Worm (Caenorhabditis elegans) whole organism, young adult: ENCODE data around the gene mab-10.

Experiments used
- B0019.2 ChIP-seq: fragments of 200-800 bp; sonication (Bioruptor generic); conservative IDR thresholded peaks from 2 replicates; pipeline ENCODE4 v1.3.6; 2022; ENCODE audit warnings: missing genetic modification reagents, missing genetic modification characterization, missing compliant biosample characterization
- B0035.1 ChIP-seq: sonication (generic microtip); optimal IDR thresholded peaks from 2 replicates; lab custom pipeline; 2016; ENCODE audit warnings: missing genetic modification characterization, mild to moderate bottlenecking, missing compliant biosample characterization, missing genotype, missing genetic modification reagents
- B0336.3 ChIP-seq: fragments of 200-800 bp; sonication (Bioruptor generic); IDR thresholded peaks from 2 replicates; pipeline ENCODE4 v1.3.6; 2022; ENCODE audit warnings: missing genetic modification characterization, missing compliant biosample characterization
- C06A6.2 ChIP-seq: fragments of 200-800 bp; sonication (Bioruptor generic); conservative IDR thresholded peaks from 2 replicates; pipeline ENCODE4 v1.3.6; 2022; ENCODE audit warnings: missing genetic modification characterization, missing compliant biosample characterization
- F33H1.4 ChIP-seq: fragments of 200-800 bp; sonication (Bioruptor generic); IDR thresholded peaks from 2 replicates; pipeline ENCODE4 v1.3.6; 2022; ENCODE audit warnings: missing genetic modification reagents, missing genetic modification characterization, missing compliant biosample characterization
- F52B5.7 ChIP-seq: sonication (generic microtip); optimal IDR thresholded peaks from 2 replicates; lab custom pipeline; 2016; ENCODE audit warnings: mild to moderate bottlenecking, missing genetic modification characterization, missing compliant biosample characterization
- F57A8.1 ChIP-seq: fragments of 200-800 bp; sonication (Bioruptor generic); optimal IDR thresholded peaks from 2 replicates; lab custom pipeline; 2018; ENCODE audit warnings: mild to moderate bottlenecking, missing genetic modification characterization, moderate library complexity, missing compliant biosample characterization
- T26A5.8 ChIP-seq: sonication (generic microtip); optimal IDR thresholded peaks from 2 replicates; lab custom pipeline; 2016; ENCODE audit warnings: missing genetic modification characterization, missing compliant biosample characterization
- Y53F4B.3 ChIP-seq: fragments of 200-800 bp; sonication (Bioruptor generic); IDR thresholded peaks from 2 replicates; pipeline ENCODE4 v1.3.6; 2022; ENCODE audit warnings: missing genetic modification reagents, missing genetic modification characterization, missing compliant biosample characterization
- Y67H2A.10 ChIP-seq: fragments of 200-800 bp; sonication (Bioruptor generic); conservative IDR thresholded peaks from 2 replicates; pipeline ENCODE4 v1.3.6; 2022; ENCODE audit warnings: missing genetic modification reagents, missing genetic modification characterization, missing compliant biosample characterization
- ZK185.1 ChIP-seq: sonication (generic microtip); optimal IDR thresholded peaks from 2 replicates; lab custom pipeline; 2016; ENCODE audit warnings: mild to moderate bottlenecking, missing genetic modification characterization, missing compliant biosample characterization; ENCODE audit not compliant: poor library complexity, severe bottlenecking
- akir-1 ChIP-seq: fragments of 200-800 bp; sonication (Bioruptor generic); optimal IDR thresholded peaks from 2 replicates; lab custom pipeline; 2018; ENCODE audit warnings: mild to moderate bottlenecking, missing genetic modification characterization, moderate library complexity, missing compliant biosample characterization
- aptf-3 ChIP-seq: fragments of 200-800 bp; sonication (Bioruptor generic); IDR thresholded peaks from 2 replicates; pipeline ENCODE4 v1.3.6; 2022; ENCODE audit warnings: missing genetic modification characterization, missing compliant biosample characterization
- attf-5 ChIP-seq: fragments of 200-800 bp; sonication (Bioruptor generic); optimal IDR thresholded peaks from 2 replicates; lab custom pipeline; 2018; ENCODE audit warnings: mild to moderate bottlenecking, missing genetic modification characterization, missing compliant biosample characterization
- attf-6 ChIP-seq: fragments of 200-800 bp; sonication (Bioruptor generic); IDR thresholded peaks from 2 replicates; pipeline ENCODE4 v1.3.6; 2022; ENCODE audit warnings: missing genetic modification reagents, missing genetic modification characterization, missing compliant biosample characterization
- ccch-3 ChIP-seq: fragments of 200-800 bp; sonication (Bioruptor generic); optimal IDR thresholded peaks from 2 replicates; lab custom pipeline; 2018; ENCODE audit warnings: mild to moderate bottlenecking, missing genetic modification characterization, missing compliant biosample characterization
- cebp-1 ChIP-seq, 2 experiments: fragments of 200-800 bp in 1 of 2; sonication (Bioruptor generic) in 1 of 2; sonication (generic microtip) in 1 of 2; IDR thresholded peaks in 1 of 2; optimal IDR thresholded peaks in 1 of 2; 2 replicates each; pipeline versions ENCODE4 v1.3.6 to Lab custom; 2017 to 2022; ENCODE audit warnings: missing compliant biosample characterization in 2 of 2, missing genetic modification characterization in 2 of 2, mild to moderate bottlenecking in 1 of 2, missing genetic modification reagents in 1 of 2, moderate library complexity in 1 of 2
- ceh-100 ChIP-seq: fragments of 200-800 bp; sonication (Bioruptor generic); IDR thresholded peaks from 2 replicates; pipeline ENCODE4 v1.3.6; 2022; ENCODE audit warnings: missing genetic modification reagents, missing genetic modification characterization, missing compliant biosample characterization
- ceh-91 ChIP-seq: fragments of 200-800 bp; sonication (Bioruptor generic); IDR thresholded peaks from 2 replicates; pipeline ENCODE4 v1.3.6; 2022; ENCODE audit warnings: missing genetic modification reagents, missing genetic modification characterization, missing compliant biosample characterization
- ekl-4 ChIP-seq: fragments of 200-800 bp; sonication (Bioruptor generic); IDR thresholded peaks from 2 replicates; pipeline ENCODE4 v1.3.6; 2022; ENCODE audit warnings: missing genetic modification reagents, missing genetic modification characterization, missing compliant biosample characterization
- fkh-3 ChIP-seq: sonication (generic microtip); optimal IDR thresholded peaks from 2 replicates; lab custom pipeline; 2016; ENCODE audit warnings: mild to moderate bottlenecking, missing genetic modification characterization, missing compliant biosample characterization
- hlh-12 ChIP-seq: sonication (generic microtip); optimal IDR thresholded peaks from 2 replicates; lab custom pipeline; 2016; ENCODE audit warnings: missing genetic modification characterization, missing compliant biosample characterization
- hlh-26 ChIP-seq: fragments of 200-800 bp; sonication (Bioruptor generic); conservative IDR thresholded peaks from 2 replicates; pipeline ENCODE4 v1.3.6; 2022; ENCODE audit warnings: missing genetic modification reagents, missing genetic modification characterization, missing compliant biosample characterization
- hmg-20 ChIP-seq: fragments of 200-800 bp; sonication (Bioruptor generic); IDR thresholded peaks from 2 replicates; pipeline ENCODE4 v1.3.6; 2022; ENCODE audit warnings: missing genetic modification reagents, missing genetic modification characterization, missing compliant biosample characterization
- lag-1 ChIP-seq: fragments of 200-800 bp; sonication (Bioruptor generic); IDR thresholded peaks from 2 replicates; pipeline ENCODE4 v1.3.6; 2022; ENCODE audit warnings: missing genetic modification reagents, missing genetic modification characterization, missing compliant biosample characterization
- let-526 ChIP-seq: fragments of 200-800 bp; sonication (Bioruptor generic); IDR thresholded peaks from 2 replicates; pipeline ENCODE4 v1.3.6; 2022; ENCODE audit warnings: missing genetic modification reagents, missing genetic modification characterization, missing compliant biosample characterization
- let-607 ChIP-seq, 2 experiments: fragments of 200-800 bp in 1 of 2; sonication (Bioruptor generic) in 1 of 2; sonication (generic microtip) in 1 of 2; optimal IDR thresholded peaks; 2 replicates each; lab custom pipeline; 2016 to 2018; ENCODE audit warnings: mild to moderate bottlenecking in 2 of 2, missing compliant biosample characterization in 2 of 2, missing genetic modification characterization in 2 of 2, moderate library complexity in 2 of 2, missing genotype in 1 of 2
- lin-26 ChIP-seq: fragments of 200-800 bp; sonication (Bioruptor generic); IDR thresholded peaks from 2 replicates; pipeline ENCODE4 v1.3.6; 2022; ENCODE audit warnings: missing genetic modification reagents, missing genetic modification characterization, missing compliant biosample characterization
- lin-40 ChIP-seq: sonication (generic microtip); optimal IDR thresholded peaks from 2 replicates; lab custom pipeline; 2016; ENCODE audit warnings: missing genetic modification characterization, mild to moderate bottlenecking, missing compliant biosample characterization, missing genotype, missing genetic modification reagents
- madf-8 ChIP-seq: fragments of 200-800 bp; sonication (Bioruptor generic); conservative IDR thresholded peaks from 2 replicates; pipeline ENCODE4 v1.3.6; 2022; ENCODE audit warnings: missing genetic modification reagents, missing genetic modification characterization, missing compliant biosample characterization
- mcd-1 ChIP-seq: fragments of 200-800 bp; sonication (Bioruptor generic); IDR thresholded peaks from 2 replicates; pipeline ENCODE4 v1.3.6; 2022; ENCODE audit warnings: missing genetic modification reagents, missing genetic modification characterization, missing compliant biosample characterization
- nfyb-1 ChIP-seq: fragments of 200-800 bp; sonication (Bioruptor generic); IDR thresholded peaks from 2 replicates; pipeline ENCODE4 v1.3.6; 2022; ENCODE audit warnings: missing genetic modification reagents, missing genetic modification characterization, missing compliant biosample characterization
- nhr-179 ChIP-seq: sonication (generic microtip); optimal IDR thresholded peaks from 2 replicates; lab custom pipeline; 2016; ENCODE audit warnings: mild to moderate bottlenecking, missing genetic modification characterization, missing compliant biosample characterization
- rec-8 ChIP-seq, 2 experiments: sonication (generic microtip); optimal IDR thresholded peaks; 2 replicates each; lab custom pipeline; 2016; ENCODE audit warnings: mild to moderate bottlenecking in 2 of 2, missing genetic modification characterization in 2 of 2, missing genetic modification reagents in 2 of 2, missing genotype in 2 of 2, missing biosample characterization in 1 of 2, missing compliant biosample characterization in 1 of 2, moderate library complexity in 1 of 2
- repo-1 ChIP-seq: sonication (generic microtip); optimal IDR thresholded peaks from 2 replicates; lab custom pipeline; 2017; ENCODE audit warnings: mild to moderate bottlenecking, missing genetic modification characterization, missing compliant biosample characterization
- rpc-1 ChIP-seq, 2 experiments: fragments of 150-350 bp in 1 of 2; sonication (generic microtip) in 1 of 2; optimal IDR thresholded peaks; 2 replicates each; lab custom pipeline; 2014 to 2018; ENCODE audit warnings: missing biosample characterization in 1 of 2, missing genetic modification characterization in 1 of 2, missing genetic modification reagents in 1 of 2, missing genotype in 1 of 2
- sea-2 ChIP-seq: fragments of 200-800 bp; sonication (Bioruptor generic); IDR thresholded peaks from 2 replicates; pipeline ENCODE4 v1.3.6; 2022; ENCODE audit warnings: missing genetic modification characterization, missing compliant biosample characterization
- snpc-4 ChIP-seq, 5 experiments: fragments of 150-350 bp in 1 of 5; sonication (generic microtip) in 4 of 5; optimal IDR thresholded peaks; 2 replicates each; lab custom pipeline; 2014 to 2018; ENCODE audit warnings: missing genetic modification characterization in 5 of 5, missing biosample characterization in 3 of 5, antibody characterized with exemption in 2 of 5, mild to moderate bottlenecking in 2 of 5, missing compliant biosample characterization in 2 of 5, missing genotype in 2 of 5, moderate library complexity in 2 of 5, missing genetic modification reagents in 1 of 5
- sptf-2 ChIP-seq: fragments of 200-800 bp; sonication (Bioruptor generic); optimal IDR thresholded peaks from 2 replicates; lab custom pipeline; 2018; ENCODE audit warnings: mild to moderate bottlenecking, missing genetic modification characterization, missing compliant biosample characterization
- tbp1 ChIP-seq: fragments of 200-800 bp; sonication (Bioruptor generic); optimal IDR thresholded peaks from 2 replicates; lab custom pipeline; 2018; ENCODE audit warnings: mild to moderate bottlenecking, missing genetic modification characterization, missing compliant biosample characterization
- tbx-9 ChIP-seq: sonication (generic microtip); optimal IDR thresholded peaks from 2 replicates; lab custom pipeline; 2016; ENCODE audit warnings: borderline replicate concordance, missing genetic modification characterization, inconsistent platforms, missing compliant biosample characterization
- unc-130 ChIP-seq: sonication (generic microtip); optimal IDR thresholded peaks from 2 replicates; lab custom pipeline; 2016; ENCODE audit warnings: missing genetic modification reagents, missing genetic modification characterization, missing compliant biosample characterization
- xnd-1 ChIP-seq: sonication (generic microtip); optimal IDR thresholded peaks from 2 replicates; lab custom pipeline; 2016; ENCODE audit warnings: missing genotype, missing genetic modification reagents, missing genetic modification characterization, missing compliant biosample characterization
- zim-3 ChIP-seq: sonication (generic microtip); optimal IDR thresholded peaks from 2 replicates; lab custom pipeline; 2017; ENCODE audit warnings: mild to moderate bottlenecking, missing genetic modification characterization, moderate library complexity, missing compliant biosample characterization
- ztf-3 ChIP-seq: fragments of 200-800 bp; sonication (Bioruptor generic); optimal IDR thresholded peaks from 2 replicates; lab custom pipeline; 2018; ENCODE audit warnings: mild to moderate bottlenecking, missing genetic modification characterization, missing compliant biosample characterization

The mab-10 gene

ce11 chrII:10541923-10542486 is 14.1 kb downstream of the mab-10 start, which contains the start of gene pro-1 (continued):
- TF ChIP-seq xnd-1 (tag; lab: Kevin White, UChicago): no peak
- 0 out of 2 replicates have a peak, but pooled peaks have one; percentile 9 for TF ChIP-seq sea-2 (GFP tag; lab: Robert Waterston, UW)
- TF ChIP-seq zim-3 (tag; lab: Kevin White, UChicago): peak; percentile 77
- TF ChIP-seq rpc-1 (optimal IDR thresholded peaks at IDR 0.05; lab: Kevin White, UChicago): no peak
- no peak for TF ChIP-seq rpc-1 (tag; optimal IDR thresholded peaks at IDR 0.05; lab: Kevin White, UChicago)
- peak; percentile 15 for TF ChIP-seq ccch-3 (GFP tag; lab: Kevin White, UChicago)
- TF ChIP-seq let-526 (GFP tag; lab: Robert Waterston, UW): peak; percentile 84
- peak; percentile 80 for TF ChIP-seq C06A6.2 (GFP tag; lab: Robert Waterston, UW)
- TF ChIP-seq lag-1: no peak
- 0 out of 2 replicates have a peak, but pooled peaks have one; percentile 5 for TF ChIP-seq madf-8 (GFP tag; lab: Robert Waterston, UW)
- TF ChIP-seq rec-8 (tag; optimal IDR thresholded peaks at IDR 0.05; lab: Kevin White, UChicago): no peak
- TF ChIP-seq sptf-2 (GFP tag; lab: Kevin White, UChicago): no peak
- TF ChIP-seq ceh-100 (GFP tag; lab: Robert Waterston, UW): peak; percentile 66
- TF ChIP-seq hmg-20 (GFP tag; lab: Robert Waterston, UW): peak; percentile 30; the same call in 1 of the 2 replicates
- peak; percentile 50 for TF ChIP-seq T26A5.8 (tag; lab: Kevin White, UChicago)
- TF ChIP-seq let-607 (tag; optimal IDR thresholded peaks at IDR 0.05; lab: Kevin White, UChicago): peak; percentile 35 to 53
- TF ChIP-seq attf-6 (GFP tag; lab: Robert Waterston, UW): no peak
- no peak for TF ChIP-seq akir-1 (GFP tag; lab: Kevin White, UChicago)
- TF ChIP-seq hlh-12 (tag; lab: Kevin White, UChicago): no peak
- TF ChIP-seq tbx-9 (tag; lab: Kevin White, UChicago): peak; percentile 5
- TF ChIP-seq Y67H2A.10 (GFP tag; lab: Robert Waterston, UW): peak; percentile 82
- TF ChIP-seq fkh-3 (tag; lab: Kevin White, UChicago): peak; percentile 17
- TF ChIP-seq B0019.2 (GFP tag; lab: Robert Waterston, UW): no peak; the same call in 1 of the 2 replicates
- TF ChIP-seq snpc-4 (GFP tag; optimal IDR thresholded peaks at IDR 0.05; lab: Kevin White, UChicago): no peak
- TF ChIP-seq snpc-4 (tag; optimal IDR thresholded peaks at IDR 0.05; lab: Kevin White, UChicago): peak in 2 of 4 experiments; percentile 58 to 67
- peak; percentile 86 for TF ChIP-seq F52B5.7
- peak; percentile 88 for TF ChIP-seq B0035.1
- no peak for TF ChIP-seq unc-130
- TF ChIP-seq attf-5 (GFP tag; lab: Kevin White, UChicago): peak; percentile 91
- no peak for TF ChIP-seq ceh-91 (GFP tag; lab: Robert Waterston, UW)
- TF ChIP-seq nfyb-1 (GFP tag; lab: Robert Waterston, UW): peak; percentile 98
- TF ChIP-seq nhr-179: no peak
- peak; percentile 62 for TF ChIP-seq tbp1 (GFP tag; lab: Kevin White, UChicago)
- TF ChIP-seq ekl-4: peak; percentile 90
- TF ChIP-seq hlh-26 (GFP tag; lab: Robert Waterston, UW): no peak
- peak; percentile 18; the same call in 1 of the 2 replicates for TF ChIP-seq cebp-1 (GFP tag; IDR thresholded peaks at IDR 0.05; lab: Robert Waterston, UW)
- peak; percentile 89 for TF ChIP-seq cebp-1 (tag; optimal IDR thresholded peaks at IDR 0.05; lab: Kevin White, UChicago)
- peak; percentile 65 for TF ChIP-seq mcd-1 (GFP tag; lab: Robert Waterston, UW)
- TF ChIP-seq ztf-3 (GFP tag; lab: Kevin White, UChicago): peak; percentile 14
- TF ChIP-seq F33H1.4: peak; percentile 53
- no peak for TF ChIP-seq F57A8.1 (GFP tag; lab: Kevin White, UChicago)
- TF ChIP-seq ZK185.1 (tag; lab: Kevin White, UChicago): peak; percentile 90
- no peak; the same call in none of the 2 replicates for TF ChIP-seq lin-26 (GFP tag; lab: Robert Waterston, UW)
- peak; percentile 52; the same call in 1 of the 2 replicates for TF ChIP-seq Y53F4B.3 (GFP tag; lab: Robert Waterston, UW)
- TF ChIP-seq lin-40 (tag; lab: Kevin White, UChicago): peak; percentile 85
- peak; percentile 91; the same call in 1 of the 2 replicates for TF ChIP-seq aptf-3 (GFP tag; lab: Robert Waterston, UW)
- TF ChIP-seq repo-1: peak; percentile 68
- peak; percentile 4; the same call in 1 of the 2 replicates for TF ChIP-seq B0336.3 (GFP tag; lab: Robert Waterston, UW)
